Fruit fly (Drosophila melanogaster) whole organism, embryonic: ENCODE data around the gene Scgbeta.
A peak's percentile ranks its signal among the peaks of the same experiment; 100 is the strongest.

Source experiments
- Ada2b ChIP-seq: fragments of 200-800 bp; sonication (Bioruptor generic); IDR thresholded peaks from 2 replicates; pipeline ENCODE4 v1.3.6; 2022; ENCODE audit warnings: missing biosample characterization, missing genetic modification characterization
- Atf-2 ChIP-seq: fragments of 200-800 bp; sonication (Bioruptor generic); optimal IDR thresholded peaks from 2 replicates; lab custom pipeline; 2016; ENCODE audit warnings: missing biosample characterization, missing genetic modification characterization
- Atf6 ChIP-seq: fragments of 200-800 bp; sonication (Bioruptor generic); IDR thresholded peaks from 2 replicates; pipeline ENCODE4 v1.3.6; 2022; ENCODE audit warnings: missing biosample characterization, missing genetic modification characterization
- CG10209 ChIP-seq: fragments of 200-800 bp; sonication (Bioruptor generic); optimal IDR thresholded peaks from 3 replicates; lab custom pipeline; 2017; ENCODE audit warnings: missing biosample characterization, mild to moderate bottlenecking, missing genetic modification characterization, missing genetic modification reagents
- CG12299 ChIP-seq: fragments of 200-800 bp; sonication (Bioruptor generic); optimal IDR thresholded peaks from 2 replicates; lab custom pipeline; 2018; ENCODE audit warnings: missing biosample characterization, mild to moderate bottlenecking, missing genetic modification characterization
- CG14014 ChIP-seq: fragments of 200-800 bp; sonication (Bioruptor generic); IDR thresholded peaks from 2 replicates; pipeline ENCODE4 v1.3.6; 2022; ENCODE audit warnings: missing biosample characterization, missing genetic modification characterization
- CG15011 ChIP-seq: fragments of 200-800 bp; sonication (Bioruptor generic); optimal IDR thresholded peaks from 3 replicates; lab custom pipeline; 2018; ENCODE audit warnings: missing biosample characterization, mild to moderate bottlenecking, missing genetic modification characterization
- CG1602 ChIP-seq: fragments of 200-800 bp; sonication (Bioruptor generic); optimal IDR thresholded peaks from 3 replicates; lab custom pipeline; 2016; ENCODE audit warnings: missing biosample characterization, missing genetic modification characterization
- CG17328 ChIP-seq: fragments of 200-800 bp; sonication (Bioruptor generic); IDR thresholded peaks from 2 replicates; pipeline ENCODE4 v1.3.6; 2022; ENCODE audit warnings: missing biosample characterization, missing genetic modification characterization
- CG2678 ChIP-seq: fragments of 200-800 bp; sonication (Bioruptor generic); optimal IDR thresholded peaks from 3 replicates; lab custom pipeline; 2019; ENCODE audit warnings: missing biosample characterization, mild to moderate bottlenecking, missing genetic modification characterization, moderate library complexity
- CG3163 ChIP-seq: fragments of 200-800 bp; sonication (Bioruptor generic); optimal IDR thresholded peaks from 3 replicates; lab custom pipeline; 2016; ENCODE audit warnings: missing biosample characterization, missing genetic modification characterization
- CG34224 ChIP-seq: fragments of 200-800 bp; sonication (Bioruptor generic); IDR thresholded peaks from 3 replicates; pipeline ENCODE4 v1.3.6; 2022; ENCODE audit warnings: missing biosample characterization, missing genetic modification characterization; ENCODE audit not compliant: partially characterized antibody
- CG4424 ChIP-seq: fragments of 200-800 bp; sonication (Bioruptor generic); optimal IDR thresholded peaks from 3 replicates; lab custom pipeline; 2016; ENCODE audit warnings: missing biosample characterization, missing genetic modification characterization
- CG6254 ChIP-seq: fragments of 200-800 bp; sonication (Bioruptor generic); optimal IDR thresholded peaks from 3 replicates; lab custom pipeline; 2017; ENCODE audit warnings: mild to moderate bottlenecking, missing biosample characterization, missing genetic modification reagents, missing genetic modification characterization
- CG9727 ChIP-seq: fragments of 200-800 bp; sonication (Bioruptor generic); optimal IDR thresholded peaks from 3 replicates; lab custom pipeline; 2017; ENCODE audit warnings: missing biosample characterization, mild to moderate bottlenecking, missing genetic modification characterization
- Drgx ChIP-seq: fragments of 200-800 bp; sonication (Bioruptor generic); IDR thresholded peaks from 2 replicates; pipeline ENCODE4 v1.3.6; 2022; ENCODE audit warnings: missing biosample characterization, missing genetic modification characterization
- Elba2 ChIP-seq: fragments of 200-800 bp; sonication (Bioruptor generic); optimal IDR thresholded peaks from 3 replicates; lab custom pipeline; 2016; ENCODE audit warnings: missing biosample characterization, missing genetic modification characterization
- Fer1 ChIP-seq: fragments of 200-800 bp; sonication (Bioruptor generic); optimal IDR thresholded peaks from 2 replicates; lab custom pipeline; 2017; ENCODE audit warnings: missing biosample characterization, mild to moderate bottlenecking, missing genetic modification characterization
- HLHmδ ChIP-seq: fragments of 200-800 bp; sonication (Bioruptor generic); optimal IDR thresholded peaks from 2 replicates; lab custom pipeline; 2018; ENCODE audit warnings: missing biosample characterization, mild to moderate bottlenecking, missing genetic modification characterization, moderate library complexity
- Hey ChIP-seq: fragments of 200-800 bp; sonication (Bioruptor generic); optimal IDR thresholded peaks from 3 replicates; lab custom pipeline; 2018; ENCODE audit warnings: missing biosample characterization, mild to moderate bottlenecking, missing genetic modification characterization
- Hsf ChIP-seq: fragments of 200-800 bp; sonication (Bioruptor generic); optimal IDR thresholded peaks from 3 replicates; lab custom pipeline; 2016; ENCODE audit warnings: missing biosample characterization, missing genetic modification characterization
- Lhr ChIP-seq: fragments of 200-800 bp; sonication (Bioruptor generic); optimal IDR thresholded peaks from 3 replicates; lab custom pipeline; 2017; ENCODE audit warnings: mild to moderate bottlenecking, missing biosample characterization, missing genetic modification reagents, missing genetic modification characterization
- MTF-1 ChIP-seq: fragments of 200-800 bp; sonication (Bioruptor generic); optimal IDR thresholded peaks from 2 replicates; lab custom pipeline; 2018; ENCODE audit warnings: missing biosample characterization, mild to moderate bottlenecking, missing genetic modification characterization, borderline replicate concordance
- NK7.1 ChIP-seq: fragments of 200-800 bp; sonication (Bioruptor generic); optimal IDR thresholded peaks from 3 replicates; lab custom pipeline; 2016; ENCODE audit warnings: missing biosample characterization, missing genetic modification characterization
- Sox100B ChIP-seq: fragments of 200-800 bp; sonication (Bioruptor generic); optimal IDR thresholded peaks from 3 replicates; lab custom pipeline; 2018; ENCODE audit warnings: missing biosample characterization, mild to moderate bottlenecking, missing genetic modification characterization
- aop ChIP-seq: fragments of 200-800 bp; sonication (Bioruptor generic); IDR thresholded peaks from 2 replicates; pipeline ENCODE4 v1.3.6; 2022; ENCODE audit warnings: missing biosample characterization, missing genetic modification characterization
- ase ChIP-seq: fragments of 200-800 bp; sonication (Bioruptor generic); IDR thresholded peaks from 3 replicates; pipeline ENCODE4 v1.3.6; 2022; ENCODE audit warnings: missing biosample characterization, missing genetic modification characterization
- bowl ChIP-seq: fragments of 200-800 bp; sonication (Bioruptor generic); IDR thresholded peaks from 2 replicates; pipeline ENCODE4 v1.3.6; 2022; ENCODE audit warnings: missing biosample characterization, missing genetic modification characterization
- cato ChIP-seq: fragments of 200-800 bp; sonication (Bioruptor generic); optimal IDR thresholded peaks from 2 replicates; lab custom pipeline; 2016; ENCODE audit warnings: missing biosample characterization, missing genetic modification characterization, borderline replicate concordance
- danr ChIP-seq: fragments of 200-800 bp; sonication (Bioruptor generic); IDR thresholded peaks from 2 replicates; pipeline ENCODE4 v1.3.6; 2022; ENCODE audit warnings: missing biosample characterization, missing genetic modification characterization
- org-1 ChIP-seq: fragments of 200-800 bp; sonication (Bioruptor generic); optimal IDR thresholded peaks from 2 replicates; lab custom pipeline; 2017; ENCODE audit warnings: missing biosample characterization, missing genetic modification characterization
- peb ChIP-seq: fragments of 200-800 bp; sonication (Bioruptor generic); IDR thresholded peaks from 2 replicates; pipeline ENCODE4 v1.3.6; 2022; ENCODE audit warnings: missing biosample characterization, missing genetic modification characterization
- pum ChIP-seq: fragments of 200-800 bp; sonication (Bioruptor generic); optimal IDR thresholded peaks from 2 replicates; lab custom pipeline; 2016; ENCODE audit warnings: missing biosample characterization, missing genetic modification characterization
- schlank ChIP-seq: fragments of 200-800 bp; sonication (Bioruptor generic); optimal IDR thresholded peaks from 2 replicates; lab custom pipeline; 2018; ENCODE audit warnings: missing biosample characterization, mild to moderate bottlenecking, missing genetic modification characterization
- sd ChIP-seq: fragments of 200-800 bp; sonication (Bioruptor generic); optimal IDR thresholded peaks from 3 replicates; lab custom pipeline; 2018; ENCODE audit warnings: missing biosample characterization, mild to moderate bottlenecking, missing genetic modification characterization, moderate library complexity
- slbo ChIP-seq: fragments of 200-800 bp; sonication (Bioruptor generic); IDR thresholded peaks from 2 replicates; pipeline ENCODE4 v1.3.6; 2022; ENCODE audit warnings: missing biosample characterization, missing genetic modification characterization
- sna ChIP-seq: fragments of 200-800 bp; sonication (Bioruptor generic); IDR thresholded peaks from 2 replicates; pipeline ENCODE4 v1.3.6; 2022; ENCODE audit warnings: missing biosample characterization, missing genetic modification characterization; ENCODE audit not compliant: partially characterized antibody
- stwl ChIP-seq: fragments of 200-800 bp; sonication (Bioruptor generic); optimal IDR thresholded peaks from 3 replicates; lab custom pipeline; 2018; ENCODE audit warnings: missing biosample characterization, mild to moderate bottlenecking, missing genetic modification characterization, moderate library complexity
- trem ChIP-seq: fragments of 200-800 bp; optimal IDR thresholded peaks from 3 replicates; lab custom pipeline; 2019; ENCODE audit warnings: missing biosample characterization, mild to moderate bottlenecking, missing genetic modification characterization, moderate library complexity
- wek ChIP-seq: fragments of 200-800 bp; sonication (Bioruptor generic); optimal IDR thresholded peaks from 3 replicates; lab custom pipeline; 2018; ENCODE audit warnings: missing biosample characterization, mild to moderate bottlenecking, missing genetic modification characterization, moderate library complexity
- zfh2 ChIP-seq: fragments of 200-800 bp; sonication (Bioruptor generic); optimal IDR thresholded peaks from 2 replicates; lab custom pipeline; 2016; ENCODE audit warnings: missing biosample characterization, missing genetic modification characterization

Scgbeta gene

dm6 chr3R:12425510-12426309, 3.5 kb upstream of the Scgbeta start, which contains the start of gene Pp1-87B (continued):
- TF ChIP-seq CG9727 (GFP tag; lab: Kevin White, UChicago), result peak; percentile 39
- TF ChIP-seq Drgx, result no peak
- TF ChIP-seq HLHmδ (GFP tag; lab: Kevin White, UChicago), result peak; percentile 61
- peak; percentile 8 for TF ChIP-seq CG4424 (GFP tag; lab: Kevin White, UChicago)
- TF ChIP-seq Sox100B (GFP tag; lab: Kevin White, UChicago), result no peak
- TF ChIP-seq trem (tag; lab: Kevin White, UChicago), result peak; percentile 28
- TF ChIP-seq wek (GFP tag; lab: Kevin White, UChicago), result no peak
- no peak for TF ChIP-seq CG34224 (GFP tag; lab: Robert Waterston, UW)
- TF ChIP-seq zfh2, result no peak
- TF ChIP-seq Lhr (GFP tag; lab: Kevin White, UChicago), result peak; percentile 85
- no peak for TF ChIP-seq CG6254 (GFP tag; lab: Kevin White, UChicago)
- TF ChIP-seq CG10209 (GFP tag; lab: Kevin White, UChicago), result peak; percentile 18
- TF ChIP-seq CG12299 (tag; lab: Kevin White, UChicago), result no peak
- TF ChIP-seq bowl (GFP tag; lab: Robert Waterston, UW), result no peak
- no peak for TF ChIP-seq cato (GFP tag; lab: Kevin White, UChicago)
- TF ChIP-seq slbo (GFP tag; lab: Robert Waterston, UW), result no peak
- TF ChIP-seq stwl (tag; lab: Kevin White, UChicago), result peak; percentile 46
- peak; percentile 13 for TF ChIP-seq Hsf (GFP tag; lab: Kevin White, UChicago)
- TF ChIP-seq CG1602, result no peak
- no peak for TF ChIP-seq aop (GFP tag; lab: Robert Waterston, UW)
- TF ChIP-seq CG15011 (GFP tag; lab: Kevin White, UChicago), result no peak
- TF ChIP-seq peb (GFP tag; lab: Robert Waterston, UW), result no peak
- no peak for TF ChIP-seq CG3163
- no peak for TF ChIP-seq schlank (tag; lab: Kevin White, UChicago)
- TF ChIP-seq danr (GFP tag; lab: Robert Waterston, UW), result no peak
- TF ChIP-seq CG14014, result no peak
- no peak for TF ChIP-seq ase
- TF ChIP-seq Hey (tag; lab: Kevin White, UChicago), result no peak
- no peak for TF ChIP-seq CG17328
- no peak for TF ChIP-seq MTF-1
- peak; percentile 14 for TF ChIP-seq Fer1 (GFP tag; lab: Kevin White, UChicago)
- peak; percentile 37 for TF ChIP-seq pum (GFP tag; lab: Kevin White, UChicago)
- TF ChIP-seq org-1, result no peak
- TF ChIP-seq NK7.1 (GFP tag; lab: Kevin White, UChicago), result no peak
- no peak for TF ChIP-seq Atf6 (GFP tag; lab: Robert Waterston, UW)
- no peak for TF ChIP-seq sd
- TF ChIP-seq sna (GFP tag; lab: Robert Waterston, UW), result no peak
- no peak for TF ChIP-seq CG2678 (tag; lab: Kevin White, UChicago)
- no peak for TF ChIP-seq Atf-2 (GFP tag; lab: Kevin White, UChicago)
- no peak for TF ChIP-seq Ada2b (GFP tag; lab: Robert Waterston, UW)
- TF ChIP-seq Elba2 (GFP tag; lab: Kevin White, UChicago), result peak; percentile 98
- TF ChIP-seq, all 482 proteins: peak for 112
